Worm (Caenorhabditis elegans) whole organism, L1 larva: Measurements from ENCODE around the gene frm-10.
A peak's percentile ranks its signal among the peaks of the same experiment; 100 is the strongest.

Source experiments
- C16A3.4 ChIP-seq: fragments of 150-350 bp; optimal IDR thresholded peaks from 2 replicates; lab custom pipeline; 2014; ENCODE audit warnings: missing biosample characterization, missing genetic modification characterization
- Y116A8C.19 ChIP-seq: sonication (generic microtip); optimal IDR thresholded peaks from 2 replicates; lab custom pipeline; 2016; ENCODE audit warnings: missing compliant biosample characterization, missing genetic modification characterization, borderline replicate concordance
- aha-1 ChIP-seq: fragments of 150-350 bp; optimal IDR thresholded peaks from 2 replicates; lab custom pipeline; 2014; ENCODE audit warnings: missing biosample characterization, missing genetic modification characterization
- alr-1 ChIP-seq: fragments of 200-800 bp; sonication (Bioruptor generic); optimal IDR thresholded peaks from 2 replicates; lab custom pipeline; 2018; ENCODE audit warnings: borderline replicate concordance, mild to moderate bottlenecking, missing genetic modification characterization, missing compliant biosample characterization
- aly-2 ChIP-seq: fragments of 150-350 bp; optimal IDR thresholded peaks from 2 replicates; lab custom pipeline; 2014; ENCODE audit warnings: missing biosample characterization, missing genetic modification characterization
- ceh-63 ChIP-seq: fragments of 200-800 bp; sonication (Bioruptor generic); optimal IDR thresholded peaks from 2 replicates; lab custom pipeline; 2018; ENCODE audit warnings: mild to moderate bottlenecking, missing genetic modification characterization, missing compliant biosample characterization
- ceh-8 ChIP-seq: fragments of 200-800 bp; sonication (Bioruptor generic); optimal IDR thresholded peaks from 2 replicates; lab custom pipeline; 2018; ENCODE audit warnings: mild to moderate bottlenecking, missing genetic modification characterization, moderate library complexity, missing compliant biosample characterization
- ceh-90 ChIP-seq: sonication (generic microtip); optimal IDR thresholded peaks from 2 replicates; lab custom pipeline; 2016; ENCODE audit warnings: missing genetic modification characterization, missing compliant biosample characterization
- ces-1 ChIP-seq: fragments of 150-350 bp; optimal IDR thresholded peaks from 2 replicates; lab custom pipeline; 2014; ENCODE audit warnings: missing biosample characterization, missing genetic modification reagents, missing genetic modification characterization
- dpl-1 ChIP-seq, 3 experiments: fragments of 150-350 bp in 2 of 3; sonication (generic microtip) in 1 of 3; optimal IDR thresholded peaks; 2 replicates each; lab custom pipeline; 2014 to 2017; ENCODE audit warnings: missing biosample characterization in 3 of 3, missing genetic modification characterization in 3 of 3, missing genetic modification reagents in 3 of 3
- dsc-1 ChIP-seq: sonication (generic microtip); optimal IDR thresholded peaks from 2 replicates; lab custom pipeline; 2016; ENCODE audit warnings: mild to moderate bottlenecking, missing genetic modification characterization, missing compliant biosample characterization
- egl-13 ChIP-seq: sonication (generic microtip); optimal IDR thresholded peaks from 2 replicates; lab custom pipeline; 2016; ENCODE audit warnings: missing genotype, missing genetic modification reagents, missing genetic modification characterization, missing compliant biosample characterization
- egl-27 ChIP-seq, 2 experiments: fragments of 150-350 bp in 1 of 2; sonication (generic microtip); optimal IDR thresholded peaks; 3 replicates each; lab custom pipeline; 2017 to 2018; ENCODE audit warnings: missing biosample characterization in 2 of 2, missing genetic modification characterization in 2 of 2, missing genetic modification reagents in 2 of 2
- elt-2 ChIP-seq: sonication (generic microtip); optimal IDR thresholded peaks from 2 replicates; lab custom pipeline; 2016; ENCODE audit warnings: missing genetic modification characterization, mild to moderate bottlenecking, inconsistent platforms, missing compliant biosample characterization, missing genetic modification reagents
- fkh-8 ChIP-seq: sonication (generic microtip); optimal IDR thresholded peaks from 2 replicates; lab custom pipeline; 2016; ENCODE audit warnings: mild to moderate bottlenecking, missing genetic modification characterization, missing compliant biosample characterization
- hlh-17 ChIP-seq: fragments of 200-800 bp; sonication (Bioruptor generic); optimal IDR thresholded peaks from 2 replicates; lab custom pipeline; 2018; ENCODE audit warnings: missing genetic modification characterization, mild to moderate bottlenecking, missing compliant biosample characterization, moderate library complexity, borderline replicate concordance
- hpl-2 ChIP-seq: fragments of 150-350 bp; optimal IDR thresholded peaks from 2 replicates; lab custom pipeline; 2014; ENCODE audit warnings: missing biosample characterization, missing genetic modification reagents, missing genetic modification characterization
- lin-13 ChIP-seq: fragments of 150-350 bp; optimal IDR thresholded peaks from 2 replicates; lab custom pipeline; 2014; ENCODE audit warnings: missing biosample characterization, missing genetic modification reagents, missing genetic modification characterization
- lin-15B ChIP-seq: fragments of 150-350 bp; sonication (generic microtip); optimal IDR thresholded peaks from 3 replicates; lab custom pipeline; 2014; ENCODE audit warnings: missing biosample characterization, missing genetic modification characterization
- lin-35 ChIP-seq, 2 experiments: fragments of 150-350 bp; optimal IDR thresholded peaks; 2 replicates each; lab custom pipeline; 2014; ENCODE audit warnings: missing biosample characterization in 2 of 2, missing genetic modification characterization in 2 of 2, missing genetic modification reagents in 2 of 2
- lsy-2 ChIP-seq, 2 experiments: fragments of 150-350 bp; optimal IDR thresholded peaks; 2 replicates each; lab custom pipeline; 2014; ENCODE audit warnings: missing biosample characterization in 2 of 2, missing genetic modification characterization in 2 of 2
- mab-9 ChIP-seq: fragments of 200-800 bp; sonication (Bioruptor generic); IDR thresholded peaks from 2 replicates; pipeline ENCODE4 v1.3.6; 2022; ENCODE audit warnings: missing genetic modification reagents, missing genetic modification characterization, missing compliant biosample characterization
- mdl-1 ChIP-seq, 2 experiments: fragments of 150-350 bp; optimal IDR thresholded peaks; 2 replicates each; lab custom pipeline; 2014 to 2017; ENCODE audit warnings: missing biosample characterization in 2 of 2, missing genetic modification characterization in 2 of 2, inconsistent platforms in 1 of 2
- mef-2 ChIP-seq: fragments of 150-350 bp; optimal IDR thresholded peaks from 2 replicates; lab custom pipeline; 2014; ENCODE audit warnings: missing biosample characterization, missing genetic modification characterization
- nhr-12 ChIP-seq: sonication (generic microtip); optimal IDR thresholded peaks from 2 replicates; lab custom pipeline; 2017; ENCODE audit warnings: missing biosample characterization, missing genetic modification characterization
- nhr-20 ChIP-seq: sonication (generic microtip); optimal IDR thresholded peaks from 2 replicates; lab custom pipeline; 2016; ENCODE audit warnings: mild to moderate bottlenecking, missing genetic modification characterization, missing compliant biosample characterization
- pqm-1 ChIP-seq: sonication (generic microtip); optimal IDR thresholded peaks from 3 replicates; lab custom pipeline; 2017; ENCODE audit warnings: missing biosample characterization, missing genetic modification characterization
- rnt-1 ChIP-seq: sonication (generic microtip); optimal IDR thresholded peaks from 2 replicates; lab custom pipeline; 2016; ENCODE audit warnings: mild to moderate bottlenecking, missing genetic modification characterization, moderate library complexity, missing compliant biosample characterization
- skn-1 ChIP-seq: fragments of 150-350 bp; optimal IDR thresholded peaks from 2 replicates; lab custom pipeline; 2014; ENCODE audit warnings: missing biosample characterization, missing genetic modification characterization
- sptf-1 ChIP-seq: fragments of 150-350 bp; optimal IDR thresholded peaks from 2 replicates; lab custom pipeline; 2014; ENCODE audit warnings: missing biosample characterization, missing genetic modification characterization
- unc-130 ChIP-seq: fragments of 150-350 bp; optimal IDR thresholded peaks from 2 replicates; lab custom pipeline; 2017; ENCODE audit warnings: missing biosample characterization, missing genetic modification characterization, inconsistent platforms
- xbp-1 ChIP-seq: sonication (generic microtip); optimal IDR thresholded peaks from 2 replicates; lab custom pipeline; 2016; ENCODE audit warnings: missing genetic modification characterization, missing compliant biosample characterization
- zag-1 ChIP-seq: fragments of 150-350 bp; optimal IDR thresholded peaks from 2 replicates; lab custom pipeline; 2014; ENCODE audit warnings: missing biosample characterization, missing genetic modification characterization
- ztf-4 ChIP-seq: fragments of 150-350 bp; optimal IDR thresholded peaks from 2 replicates; lab custom pipeline; 2014; ENCODE audit warnings: missing biosample characterization, missing genetic modification characterization

frm-10 gene

ce11 chrV:13415462-13415861, 47.5 kb upstream of the frm-10 start:
- TF ChIP-seq ceh-8 (peak; percentile 71), ceh-63 (GFP tag; lab: Kevin White, UChicago) (no peak), hpl-2 (GFP tag; lab: Kevin White, UChicago) (no peak), egl-13 (no peak), Y116A8C.19 (tag; lab: Kevin White, UChicago) (no peak), mab-9 (GFP tag; lab: Robert Waterston, UW) (no peak)

ce11 chrV:13416076-13416475, 46.9 kb upstream of the frm-10 start:
- TF ChIP-seq ztf-4 (tag; lab: Kevin White, UChicago) (peak; percentile 17), nhr-12 (tag; lab: Kevin White, UChicago) (no peak)

ce11 chrV:13417513-13417912, 45.5 kb upstream of the frm-10 start, which contains the start of gene F53F1.6:
Gene F53F1.6 (minus strand): TSS chrV:13417613.
- TF ChIP-seq nhr-20 (tag; lab: Kevin White, UChicago) (no peak), unc-130 (no peak), skn-1 (no peak), ceh-90 (tag; lab: Kevin White, UChicago) (no peak), ces-1 (GFP tag; lab: Kevin White, UChicago) (no peak)

- TF ChIP-seq lin-15B (tag; lab: Kevin White, UChicago) (no peak), fkh-8 (tag; lab: Kevin White, UChicago) (peak; percentile 45)
Observed at ce11 chrV:13420640-13421039, 42.4 kb upstream of the frm-10 start, which contains the start of gene srv-8. Gene srv-8 (minus strand): TSS chrV:13420740.

- TF ChIP-seq elt-2 (tag; lab: Kevin White, UChicago) = peak; percentile 90
- no peak for TF ChIP-seq xbp-1 (tag; lab: Kevin White, UChicago)
- TF ChIP-seq, all 84 proteins: peak for 1
Observed at ce11 chrV:13421697-13422096, 41.3 kb upstream of the frm-10 start.

- TF ChIP-seq aha-1 (tag; lab: Kevin White, UChicago) = no peak
- no peak for TF ChIP-seq lin-13 (GFP tag; lab: Kevin White, UChicago)
- no peak for TF ChIP-seq egl-27 (tag; optimal IDR thresholded peaks at IDR 0.05; lab: Kevin White, UChicago)
- TF ChIP-seq unc-130 = no peak
- TF ChIP-seq mdl-1 (tag; optimal IDR thresholded peaks at IDR 0.05; lab: Kevin White, UChicago) = no peak
- no peak for TF ChIP-seq ceh-8
- no peak for TF ChIP-seq zag-1 (tag; lab: Kevin White, UChicago)
- TF ChIP-seq mef-2 (tag; lab: Kevin White, UChicago) = no peak
Observed at ce11 chrV:13423045-13423444, 40.0 kb upstream of the frm-10 start, which contains the start of gene srv-9. Gene srv-9 (minus strand): TSS chrV:13423145.

- TF ChIP-seq alr-1 (tag; lab: Kevin White, UChicago) = no peak
- no peak for TF ChIP-seq C16A3.4 (tag; lab: Kevin White, UChicago)
- no peak for TF ChIP-seq lin-35 (GFP tag; optimal IDR thresholded peaks at IDR 0.05; lab: Kevin White, UChicago)
- TF ChIP-seq rnt-1 (tag; lab: Kevin White, UChicago) = no peak
- no peak for TF ChIP-seq pqm-1 (tag; lab: Kevin White, UChicago)
Observed at ce11 chrV:13423608-13424007, 39.4 kb upstream of the frm-10 start, which contains the start of gene srv-10. Gene srv-10 (plus strand): TSS chrV:13423908.

ce11 chrV:13426764-13427163, 36.2 kb upstream of the frm-10 start, which contains the start of gene srd-18:
Gene srd-18 (minus strand): TSS chrV:13426864.
- TF ChIP-seq aly-2 = no peak
- TF ChIP-seq hlh-17 (GFP tag; lab: Kevin White, UChicago) = no peak
- no peak for TF ChIP-seq dsc-1 (tag; lab: Kevin White, UChicago)
- no peak for TF ChIP-seq sptf-1
- no peak for TF ChIP-seq lsy-2 (tag; optimal IDR thresholded peaks at IDR 0.05; lab: Kevin White, UChicago)
- TF ChIP-seq dpl-1 (GFP tag; optimal IDR thresholded peaks at IDR 0.05; lab: Kevin White, UChicago) = no peak
- TF ChIP-seq ceh-90 (tag; lab: Kevin White, UChicago) = no peak
- TF ChIP-seq ceh-8 = no peak
